Fruit fly (Drosophila melanogaster): ENCODE results near the gene RhoU.

Gene RhoU

dm6 chrX:10184355-10185058 lies 98.2 kb downstream of the RhoU start (continued):
- TF ChIP-seq NC2α (GFP tag; optimal IDR thresholded peaks at IDR 0.05) = no peak
- 0 out of 2 replicates have a peak, but pooled peaks have one; percentile 29 for TF ChIP-seq CG11696 (GFP tag; IDR thresholded peaks at IDR 0.05)
- peak; percentile 68 for TF ChIP-seq CG9932 (GFP tag; IDR thresholded peaks at IDR 0.05)
- TF ChIP-seq CG18476 (GFP tag; optimal IDR thresholded peaks at IDR 0.05) = no peak
- TF ChIP-seq CG15269 (tag; optimal IDR thresholded peaks at IDR 0.05) = peak; percentile 40
- TF ChIP-seq Side (GFP tag; optimal IDR thresholded peaks at IDR 0.05) = peak; percentile 61
- peak; percentile 42; the same call in 1 of the 2 replicates for TF ChIP-seq CG16779 (GFP tag; IDR thresholded peaks at IDR 0.05)
- peak; percentile 72 for TF ChIP-seq Meics (GFP tag; optimal IDR thresholded peaks at IDR 0.05)
- no peak for TF ChIP-seq D (optimal IDR thresholded peaks at IDR 0.05)
- TF ChIP-seq D (GFP tag; optimal IDR thresholded peaks at IDR 0.05) = peak; percentile 0
- TF ChIP-seq dmrt99B (tag; optimal IDR thresholded peaks at IDR 0.05) = peak; percentile 74
- TF ChIP-seq slbo (GFP tag; IDR thresholded peaks at IDR 0.05) = peak; percentile 78
- peak; percentile 43 for TF ChIP-seq ap (GFP tag; IDR thresholded peaks at IDR 0.05)
- TF ChIP-seq sc (optimal IDR thresholded peaks at IDR 0.05) = no peak
- no peak for TF ChIP-seq sc (GFP tag; optimal IDR thresholded peaks at IDR 0.05)
- TF ChIP-seq CG31441 (GFP tag; IDR thresholded peaks at IDR 0.05) = 0 out of 2 replicates have a peak, but pooled peaks have one; percentile 29
- no peak for TF ChIP-seq CG6654 (GFP tag; optimal IDR thresholded peaks at IDR 0.05)
- 0 out of 3 replicates have a peak, but pooled peaks have one; percentile 31 for TF ChIP-seq CG6175 (GFP tag; IDR thresholded peaks at IDR 0.05)
- no peak for TF ChIP-seq CG6254 (GFP tag; optimal IDR thresholded peaks at IDR 0.05)
- peak; percentile 28 for TF ChIP-seq HLH54F (GFP tag; optimal IDR thresholded peaks at IDR 0.05)
- peak; percentile 70 for TF ChIP-seq CG9215 (GFP tag; IDR thresholded peaks at IDR 0.05)
- peak; percentile 13 for TF ChIP-seq CG10209 (GFP tag; optimal IDR thresholded peaks at IDR 0.05)
- TF ChIP-seq CG1603 (tag; optimal IDR thresholded peaks at IDR 0.05) = no peak
- peak; percentile 37 for TF ChIP-seq NfI (GFP tag; optimal IDR thresholded peaks at IDR 0.05)
- peak; percentile 59 for TF ChIP-seq Xrp1 (GFP tag; IDR thresholded peaks at IDR 0.05)
- TF ChIP-seq CG16813 (GFP tag; IDR thresholded peaks at IDR 0.05; ENCODE audit: partially characterized antibody) = no peak
- TF ChIP-seq CG10366 (GFP tag; IDR thresholded peaks at IDR 0.05) = peak; percentile 12; the same call in 1 of the 2 replicates
- TF ChIP-seq dpn (GFP tag; optimal IDR thresholded peaks at IDR 0.05) = peak; percentile 13 to 31
- TF ChIP-seq chif (GFP tag; optimal IDR thresholded peaks at IDR 0.05) = no peak
- peak; percentile 43; the same call in 1 of the 2 replicates for TF ChIP-seq CG7372 (GFP tag; IDR thresholded peaks at IDR 0.05)
- peak; percentile 81 for TF ChIP-seq Rfx (GFP tag; IDR thresholded peaks at IDR 0.05)
- TF ChIP-seq al (GFP tag; IDR thresholded peaks at IDR 0.05) = peak; percentile 52; the same call in 1 of the 2 replicates
- TF ChIP-seq vnd (GFP tag; IDR thresholded peaks at IDR 0.05; ENCODE audit: partially characterized antibody) = no peak
- TF ChIP-seq fd96Cb (tag; optimal IDR thresholded peaks at IDR 0.05) = no peak
- TF ChIP-seq CG30403 (GFP tag; optimal IDR thresholded peaks at IDR 0.05) = peak; percentile 20
- peak; percentile 79 for TF ChIP-seq Taf1 (GFP tag; IDR thresholded peaks at IDR 0.05)
- TF ChIP-seq C15 (GFP tag; IDR thresholded peaks at IDR 0.05) = 0 out of 3 replicates have a peak, but pooled peaks have one; percentile 35
- TF ChIP-seq CG34376 (GFP tag; optimal IDR thresholded peaks at IDR 0.05) = peak; percentile 21
- no peak for TF ChIP-seq CG16863 (GFP tag; optimal IDR thresholded peaks at IDR 0.05)
- TF ChIP-seq Aef1 (GFP tag; IDR thresholded peaks at IDR 0.05) = peak; percentile 56
- TF ChIP-seq Mrtf (GFP tag; IDR thresholded peaks at IDR 0.05) = peak; percentile 43; the same call in 1 of the 3 replicates
- peak; percentile 51; the same call in 1 of the 2 replicates for TF ChIP-seq stc (GFP tag; IDR thresholded peaks at IDR 0.05)
- peak; percentile 69 for TF ChIP-seq CG11085 (GFP tag; IDR thresholded peaks at IDR 0.05)
- peak; percentile 42; the same call in 1 of the 3 replicates for TF ChIP-seq CG11093 (GFP tag; IDR thresholded peaks at IDR 0.05)
- peak; percentile 83 for TF ChIP-seq dysf (GFP tag; IDR thresholded peaks at IDR 0.05)
- no peak for TF ChIP-seq CG1529 (GFP tag; optimal IDR thresholded peaks at IDR 0.05)
- TF ChIP-seq CG3281 (GFP tag; optimal IDR thresholded peaks at IDR 0.05) = peak; percentile 64
- peak; percentile 60 for TF ChIP-seq E2f1 (GFP tag; IDR thresholded peaks at IDR 0.05)
- TF ChIP-seq inv (GFP tag; IDR thresholded peaks at IDR 0.05; ENCODE audit: partially characterized antibody) = no peak
- TF ChIP-seq bab2 (GFP tag; optimal IDR thresholded peaks at IDR 0.05) = peak; percentile 57

Data from whole organism, embryonic.